Worm (Caenorhabditis elegans) whole organism, L1 larva: ENCODE data around the gene col-90.
A peak's percentile ranks its signal among the peaks of the same experiment; 100 is the strongest.
"Not testable (repeated sequence)": the region's sequence is repeated elsewhere in the genome, so short reads cannot be mapped to it uniquely, and the experiment has no call there.

Experiments
- blmp-1 ChIP-seq: fragments of 150-350 bp; optimal IDR thresholded peaks from 2 replicates; lab custom pipeline; 2014; ENCODE audit warnings: missing biosample characterization, missing genetic modification characterization
- ceh-82 ChIP-seq, 3 experiments: fragments of 150-350 bp in 1 of 3; sonication (generic microtip) in 2 of 3; optimal IDR thresholded peaks; 2 replicates each; lab custom pipeline; 2014 to 2017; ENCODE audit warnings: missing biosample characterization in 3 of 3, missing genetic modification characterization in 3 of 3
- ces-1 ChIP-seq: fragments of 150-350 bp; optimal IDR thresholded peaks from 2 replicates; lab custom pipeline; 2014; ENCODE audit warnings: missing biosample characterization, missing genetic modification reagents, missing genetic modification characterization
- dpl-1 ChIP-seq, 3 experiments: fragments of 150-350 bp in 2 of 3; sonication (generic microtip) in 1 of 3; optimal IDR thresholded peaks; 2 replicates each; lab custom pipeline; 2014 to 2017; ENCODE audit warnings: missing biosample characterization in 3 of 3, missing genetic modification characterization in 3 of 3, missing genetic modification reagents in 3 of 3
- dsc-1 ChIP-seq: sonication (generic microtip); optimal IDR thresholded peaks from 2 replicates; lab custom pipeline; 2016; ENCODE audit warnings: mild to moderate bottlenecking, missing genetic modification characterization, missing compliant biosample characterization
- efl-1 ChIP-seq, 4 experiments: fragments of 150-350 bp; optimal IDR thresholded peaks in 3 of 4; peaks in 1 of 4; 1 replicate in 1 of 4; 2 replicates in 3 of 4; lab custom pipeline; 2014; ENCODE audit warnings: missing biosample characterization in 2 of 4, missing genetic modification characterization in 2 of 4, missing genetic modification reagents in 2 of 4
- egl-13 ChIP-seq: sonication (generic microtip); optimal IDR thresholded peaks from 2 replicates; lab custom pipeline; 2016; ENCODE audit warnings: missing genotype, missing genetic modification reagents, missing genetic modification characterization, missing compliant biosample characterization
- egl-27 ChIP-seq, 2 experiments: fragments of 150-350 bp in 1 of 2; sonication (generic microtip); optimal IDR thresholded peaks; 3 replicates each; lab custom pipeline; 2017 to 2018; ENCODE audit warnings: missing biosample characterization in 2 of 2, missing genetic modification characterization in 2 of 2, missing genetic modification reagents in 2 of 2
- elt-3 ChIP-seq, 6 experiments: fragments of 150-350 bp in 1 of 6; sonication (generic microtip); optimal IDR thresholded peaks; 2 replicates each; lab custom pipeline; 2017 to 2018; ENCODE audit warnings: missing biosample characterization in 6 of 6, missing genetic modification characterization in 6 of 6, inconsistent platforms in 1 of 6
- fkh-10 ChIP-seq: sonication (generic microtip); optimal IDR thresholded peaks from 2 replicates; lab custom pipeline; 2017; ENCODE audit warnings: missing biosample characterization, missing genetic modification reagents, missing genetic modification characterization
- fkh-4 ChIP-seq: sonication (generic microtip); optimal IDR thresholded peaks from 2 replicates; lab custom pipeline; 2016; ENCODE audit warnings: missing compliant biosample characterization, missing genetic modification characterization, borderline replicate concordance
- fkh-8 ChIP-seq: sonication (generic microtip); optimal IDR thresholded peaks from 2 replicates; lab custom pipeline; 2016; ENCODE audit warnings: mild to moderate bottlenecking, missing genetic modification characterization, missing compliant biosample characterization
- lin-35 ChIP-seq, 2 experiments: fragments of 150-350 bp; optimal IDR thresholded peaks; 2 replicates each; lab custom pipeline; 2014; ENCODE audit warnings: missing biosample characterization in 2 of 2, missing genetic modification characterization in 2 of 2, missing genetic modification reagents in 2 of 2
- lsy-2 ChIP-seq, 2 experiments: fragments of 150-350 bp; optimal IDR thresholded peaks; 2 replicates each; lab custom pipeline; 2014; ENCODE audit warnings: missing biosample characterization in 2 of 2, missing genetic modification characterization in 2 of 2
- mep-1 ChIP-seq: fragments of 150-350 bp; optimal IDR thresholded peaks from 2 replicates; lab custom pipeline; 2014; ENCODE audit warnings: missing biosample characterization, missing genetic modification characterization
- nhr-19 ChIP-seq: fragments of 200-800 bp; sonication (Bioruptor generic); conservative IDR thresholded peaks from 2 replicates; pipeline ENCODE4 v1.3.6; 2022; ENCODE audit warnings: missing genetic modification characterization, missing compliant biosample characterization
- nhr-20 ChIP-seq: sonication (generic microtip); optimal IDR thresholded peaks from 2 replicates; lab custom pipeline; 2016; ENCODE audit warnings: mild to moderate bottlenecking, missing genetic modification characterization, missing compliant biosample characterization
- nhr-71 ChIP-seq: sonication (generic microtip); optimal IDR thresholded peaks from 2 replicates; lab custom pipeline; 2016; ENCODE audit warnings: mild to moderate bottlenecking, missing genetic modification characterization, moderate library complexity, missing compliant biosample characterization
- pag-3 ChIP-seq: sonication (generic microtip); optimal IDR thresholded peaks from 2 replicates; lab custom pipeline; 2017; ENCODE audit warnings: missing genetic modification characterization, mild to moderate bottlenecking, missing compliant biosample characterization, antibody characterized with exemption, borderline replicate concordance; ENCODE audit not compliant: insufficient read depth
- pax-3 ChIP-seq: fragments of 200-800 bp; sonication (Bioruptor generic); optimal IDR thresholded peaks from 2 replicates; lab custom pipeline; 2018; ENCODE audit warnings: mild to moderate bottlenecking, missing genetic modification characterization, moderate library complexity, missing compliant biosample characterization
- snu-23 ChIP-seq: sonication (generic microtip); optimal IDR thresholded peaks from 2 replicates; lab custom pipeline; 2016; ENCODE audit warnings: missing genetic modification characterization, missing compliant biosample characterization
- swsn-7 ChIP-seq: sonication (generic microtip); optimal IDR thresholded peaks from 2 replicates; lab custom pipeline; 2016; ENCODE audit warnings: missing genetic modification characterization, missing compliant biosample characterization
- unc-62 ChIP-seq: fragments of 150-350 bp; optimal IDR thresholded peaks from 2 replicates; lab custom pipeline; 2014; ENCODE audit warnings: missing biosample characterization, missing genetic modification reagents, missing genetic modification characterization
- unc-98 ChIP-seq: fragments of 200-800 bp; sonication (Bioruptor generic); IDR thresholded peaks from 2 replicates; pipeline ENCODE4 v1.3.6; 2022; ENCODE audit warnings: missing genetic modification characterization, missing compliant biosample characterization
- ztf-11 ChIP-seq, 2 experiments: sonication (generic microtip); optimal IDR thresholded peaks; 2 replicates each; lab custom pipeline; 2016 to 2017; ENCODE audit warnings: missing genetic modification characterization in 2 of 2, missing biosample characterization in 1 of 2, missing compliant biosample characterization in 1 of 2

Gene col-90

DNA sequence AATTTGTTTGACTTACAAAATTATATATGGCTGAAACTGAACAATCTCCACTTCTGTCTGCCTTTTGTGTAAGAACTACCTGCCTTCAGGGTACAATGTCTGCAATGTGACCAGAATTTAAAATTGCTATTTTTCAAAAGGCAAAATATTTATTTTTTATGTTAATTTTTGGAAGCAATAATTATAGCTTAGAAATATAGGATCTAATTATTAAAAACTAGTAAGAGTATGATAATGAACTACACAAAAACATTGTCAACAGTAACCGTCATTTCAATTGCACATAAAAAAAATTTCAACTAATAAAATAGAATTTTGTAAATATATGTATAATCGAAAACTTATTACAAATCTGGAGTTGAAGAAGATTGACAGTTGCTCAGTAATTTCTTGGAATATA is 8.3 kb downstream of the col-90 start, which contains the start of gene C29E4.9:
TSS of gene C29E4.9 (minus strand) at position 101 of the 400 bp plus-strand sequence.
- TF ChIP-seq unc-98 (no peak), fkh-8 (no peak), efl-1 (optimal IDR thresholded peaks at IDR 0.05; lab: Kevin White, UChicago) (no peak), efl-1 (GFP tag; optimal IDR thresholded peaks at IDR 0.05 in 1 of 2; lab: Kevin White, UChicago) (peak in 1 of 2 experiments; percentile 43)

DNA sequence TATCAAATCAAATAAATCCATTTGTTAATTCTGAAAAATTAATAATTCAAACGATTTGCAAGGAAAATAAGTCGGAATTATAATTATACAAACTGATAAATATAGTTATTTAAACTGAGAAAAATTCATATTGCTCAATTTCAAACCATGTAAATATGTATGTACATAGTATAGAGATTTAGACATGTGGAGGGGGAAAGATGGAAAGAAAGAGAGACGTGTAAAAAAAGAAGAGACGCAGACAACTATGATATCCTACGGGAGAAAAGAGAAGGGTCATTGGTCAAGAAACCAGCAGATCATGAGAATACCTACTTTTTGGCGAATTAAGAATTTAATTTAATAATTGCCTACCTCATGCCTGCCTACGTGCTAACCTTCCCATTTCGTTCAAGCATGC is 9.4 kb downstream of the col-90 start, which contains the start of gene C29E4.11:
TSS of gene C29E4.11 (minus strand) at position 30 of the 400 bp plus-strand sequence.
- TF ChIP-seq mep-1 (tag; lab: Kevin White, UChicago) (peak; percentile 28), fkh-8 (no peak), fkh-10 (GFP tag; lab: Kevin White, UChicago) (no peak), lsy-2 (tag; optimal IDR thresholded peaks at IDR 0.05; lab: Kevin White, UChicago) (peak; percentile 0 to 34), nhr-71 (tag; lab: Kevin White, UChicago) (peak; percentile 31), lin-35 (GFP tag; optimal IDR thresholded peaks at IDR 0.05; lab: Kevin White, UChicago) (peak in 1 of 2 experiments; percentile 13), snu-23 (GFP tag; lab: Kevin White, UChicago) (peak; percentile 41), pag-3 (tag; lab: Kevin White, UChicago) (no peak), nhr-20 (tag; lab: Kevin White, UChicago) (no peak), swsn-7 (peak; percentile 11), efl-1 (optimal IDR thresholded peaks at IDR 0.05; lab: Kevin White, UChicago) (peak; percentile 48 to 62), efl-1 (GFP tag; optimal IDR thresholded peaks at IDR 0.05 in 1 of 2; lab: Kevin White, UChicago) (peak in 1 of 2 experiments; percentile 83), dpl-1 (GFP tag; optimal IDR thresholded peaks at IDR 0.05; lab: Kevin White, UChicago) (peak in 1 of 3 experiments; percentile 39), blmp-1 (tag; lab: Kevin White, UChicago) (peak; percentile 2)

DNA sequence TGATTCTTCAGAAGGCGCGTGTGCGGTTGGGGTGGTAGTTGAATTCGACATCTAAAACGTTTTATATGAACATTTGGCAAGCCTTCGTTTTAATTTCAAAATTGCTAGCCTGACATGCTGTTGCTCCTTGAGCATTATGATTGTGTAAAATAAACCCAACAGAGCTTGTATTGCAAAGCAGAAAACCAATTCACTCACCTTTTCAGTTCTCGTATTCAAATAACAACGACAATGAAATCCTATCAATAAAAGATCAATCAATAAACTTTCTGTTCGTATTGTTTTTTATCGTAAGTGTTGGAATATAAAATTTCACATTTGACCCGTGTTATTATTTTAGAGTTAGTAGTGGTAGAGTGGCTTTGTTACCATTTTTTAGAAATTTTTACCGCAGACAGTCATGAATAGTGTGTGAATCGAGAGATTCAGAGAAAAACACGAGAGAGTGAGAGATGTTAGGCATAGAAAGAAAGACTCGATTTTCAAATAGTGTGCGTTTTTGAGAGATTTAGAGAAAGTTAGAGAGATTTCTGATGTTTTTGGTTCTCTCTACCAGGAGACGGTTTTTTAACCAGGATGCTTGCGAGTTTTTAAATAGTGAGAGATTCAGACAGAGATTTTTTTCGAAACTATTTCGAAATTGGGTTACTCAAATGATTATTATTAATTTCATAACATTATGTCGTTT is 10.4 kb downstream of the col-90 start, which contains the start of gene F54H12.10:
TSS of gene F54H12.10 (minus strand) at position 51 of the 688 bp plus-strand sequence.
- TF ChIP-seq dsc-1 (tag; lab: Kevin White, UChicago) (peak; percentile 8), nhr-19 (GFP tag; lab: Robert Waterston, UW) (peak; percentile 33; the same call in 1 of the 2 replicates)

DNA sequence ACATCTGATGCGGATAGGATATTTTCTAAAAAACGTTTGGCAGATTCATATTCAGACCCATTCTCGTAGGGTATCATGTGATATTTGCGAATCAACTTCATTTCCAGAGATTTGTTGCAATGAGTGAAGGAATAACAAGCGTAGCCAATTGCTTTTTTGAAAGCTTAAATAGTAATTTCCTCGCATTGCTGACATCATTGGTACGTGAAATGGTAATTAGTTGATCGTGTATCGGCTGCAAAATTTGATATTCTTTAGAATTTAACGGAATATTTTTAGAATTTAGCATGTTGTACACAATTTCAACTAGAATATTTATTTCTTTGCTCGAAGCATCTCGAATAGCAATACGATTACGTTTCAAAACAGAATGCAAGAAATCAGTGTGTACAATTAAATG is 14.0 kb downstream of the col-90 start, which contains the start of gene F54H12.4:
TSS of gene F54H12.4 (minus strand) at position 101 of the 400 bp plus-strand sequence.
- not testable (repeated sequence) for TF ChIP-seq elt-3 (tag; optimal IDR thresholded peaks at IDR 0.05; lab: Kevin White, UChicago); ces-1 (GFP tag; lab: Kevin White, UChicago); unc-98
- TF ChIP-seq, all 84 proteins: peak for 0; not testable (repeated sequence) for 84

DNA sequence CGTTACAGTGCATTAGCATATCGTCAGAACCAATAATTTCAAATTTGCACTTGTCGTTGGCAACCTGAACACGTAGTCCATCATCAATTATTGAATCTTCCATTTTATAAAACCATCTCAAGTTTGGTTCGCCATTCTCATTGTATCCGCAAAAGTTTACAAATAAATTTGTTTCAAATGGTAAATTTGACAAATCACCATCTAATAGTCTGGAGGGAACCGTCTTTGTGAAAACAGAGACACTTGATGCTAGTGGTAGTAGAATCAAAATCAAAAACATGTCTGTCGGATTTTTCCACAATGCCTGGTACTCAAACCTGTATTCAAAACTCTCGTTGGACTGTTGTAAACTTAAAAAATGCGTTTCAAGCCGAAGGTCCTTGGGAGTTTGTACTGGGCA is 15.6 kb downstream of the col-90 start, which contains the start of gene F54H12.2:
TSS of gene F54H12.2 (plus strand) at position 301 of the 400 bp plus-strand sequence.
- not testable (repeated sequence) for TF ChIP-seq egl-13; unc-62; ceh-82 (tag; optimal IDR thresholded peaks at IDR 0.05; lab: Kevin White, UChicago)

DNA sequence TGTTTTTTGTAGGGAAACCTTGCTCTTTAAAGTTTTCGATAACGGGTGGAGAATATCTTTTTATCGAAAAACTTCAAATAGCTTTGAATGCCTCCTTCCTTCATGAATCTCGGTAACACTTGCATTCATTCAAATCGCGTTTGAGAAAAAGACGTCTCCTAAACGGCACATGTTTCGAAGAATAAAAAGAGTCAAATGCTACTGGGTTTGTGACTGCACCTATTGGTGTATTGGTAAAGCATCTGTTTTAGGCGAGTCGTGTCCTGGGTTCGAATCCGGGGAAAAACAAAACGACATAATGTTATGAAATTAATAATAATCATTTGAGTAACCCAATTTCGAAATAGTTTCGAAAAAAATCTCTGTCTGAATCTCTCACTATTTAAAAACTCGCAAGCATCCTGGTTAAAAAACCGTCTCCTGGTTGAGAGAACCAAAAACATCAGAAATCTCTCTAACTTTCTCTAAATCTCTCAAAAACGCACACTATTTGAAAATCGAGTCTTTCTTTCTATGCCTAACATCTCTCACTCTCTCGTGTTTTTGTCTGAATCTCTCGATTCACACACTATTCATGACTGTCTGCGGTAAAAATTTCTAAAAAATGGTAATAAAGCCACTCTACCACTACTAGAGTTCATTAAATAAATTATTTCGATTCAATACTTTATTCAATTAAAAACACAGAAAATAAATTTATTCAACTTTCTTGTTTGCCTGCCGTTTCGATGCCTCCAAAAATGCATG is 17.5 kb downstream of the col-90 start:
- 0 out of 2 replicates have a peak, but pooled peaks have one; percentile 18 for TF ChIP-seq nhr-19 (GFP tag; lab: Robert Waterston, UW)
- peak; percentile 35 for TF ChIP-seq dsc-1 (tag; lab: Kevin White, UChicago)

- TF ChIP-seq fkh-4 (tag; lab: Kevin White, UChicago) (no peak), ztf-11 (tag; optimal IDR thresholded peaks at IDR 0.05; lab: Kevin White, UChicago) (no peak), lsy-2 (tag; optimal IDR thresholded peaks at IDR 0.05; lab: Kevin White, UChicago) (no peak), egl-27 (tag; optimal IDR thresholded peaks at IDR 0.05; lab: Kevin White, UChicago) (no peak), pax-3 (no peak)
Measured at ce11 chrIII:7969121-7969520, 20.5 kb downstream of the col-90 start, which contains the start of the genes F54H12.8 and F54H12.7. F54H12.8 (minus strand) TSS chrIII:7969221. F54H12.7 (plus strand) TSS chrIII:7969349.
